Fruit fly (Drosophila melanogaster) whole organism, adult: Measurements from ENCODE around the gene CG6885.

Experiments used
- CG11617 ChIP-seq: fragments of 200-800 bp; sonication (Bioruptor generic); optimal IDR thresholded peaks from 2 replicates; lab custom pipeline; 2017; ENCODE audit warnings: mild to moderate bottlenecking, missing biosample characterization, missing genetic modification reagents, missing genetic modification characterization
- CG12768 ChIP-seq: fragments of 200-800 bp; sonication (Bioruptor generic); optimal IDR thresholded peaks from 2 replicates; lab custom pipeline; 2017; ENCODE audit warnings: missing biosample characterization, missing genetic modification characterization, mild to moderate bottlenecking, moderate library complexity, missing genetic modification reagents
- CG14711 ChIP-seq: fragments of 200-800 bp; sonication (Bioruptor generic); optimal IDR thresholded peaks from 2 replicates; lab custom pipeline; 2018; ENCODE audit warnings: missing biosample characterization, mild to moderate bottlenecking, missing genetic modification characterization, moderate library complexity
- CG1620 ChIP-seq: fragments of 200-800 bp; sonication (Bioruptor generic); optimal IDR thresholded peaks from 2 replicates; lab custom pipeline; 2016; ENCODE audit warnings: missing biosample characterization, missing genetic modification characterization
- CG33017 ChIP-seq: fragments of 200-800 bp; sonication (Bioruptor generic); optimal IDR thresholded peaks from 2 replicates; lab custom pipeline; 2018; ENCODE audit warnings: missing biosample characterization, mild to moderate bottlenecking, missing genetic modification characterization, moderate library complexity
- CG5204 ChIP-seq: fragments of 200-800 bp; sonication (Bioruptor generic); optimal IDR thresholded peaks from 2 replicates; lab custom pipeline; 2016; ENCODE audit warnings: missing biosample characterization, missing genetic modification characterization
- CG7045 ChIP-seq: fragments of 200-800 bp; sonication (Bioruptor generic); optimal IDR thresholded peaks from 2 replicates; lab custom pipeline; 2017; ENCODE audit warnings: missing biosample characterization, mild to moderate bottlenecking, missing genetic modification characterization
- CG7101 ChIP-seq: fragments of 200-800 bp; sonication (Bioruptor generic); optimal IDR thresholded peaks from 2 replicates; lab custom pipeline; 2018; ENCODE audit warnings: missing biosample characterization, mild to moderate bottlenecking, missing genetic modification characterization, moderate library complexity
- Clk ChIP-seq: fragments of 200-800 bp; sonication (Bioruptor generic); optimal IDR thresholded peaks from 2 replicates; lab custom pipeline; 2017; ENCODE audit warnings: missing biosample characterization, missing genetic modification characterization
- Crg-1 ChIP-seq: fragments of 200-800 bp; sonication (Bioruptor generic); optimal IDR thresholded peaks from 2 replicates; lab custom pipeline; 2016; ENCODE audit warnings: missing biosample characterization, missing genetic modification characterization
- Hr96 ChIP-seq: fragments of 200-800 bp; sonication (Bioruptor generic); optimal IDR thresholded peaks from 2 replicates; lab custom pipeline; 2016; ENCODE audit warnings: missing biosample characterization, missing genetic modification characterization
- Mnt ChIP-seq: fragments of 200-800 bp; sonication (Bioruptor generic); optimal IDR thresholded peaks from 2 replicates; lab custom pipeline; 2016; ENCODE audit warnings: missing biosample characterization, mild to moderate bottlenecking, missing genetic modification characterization
- bab1 ChIP-seq: fragments of 200-800 bp; sonication (Bioruptor generic); optimal IDR thresholded peaks from 3 replicates; lab custom pipeline; 2019; ENCODE audit warnings: missing biosample characterization, mild to moderate bottlenecking, missing genetic modification characterization, moderate library complexity
- cic ChIP-seq: fragments of 200-800 bp; sonication (Bioruptor generic); optimal IDR thresholded peaks from 2 replicates; lab custom pipeline; 2017; ENCODE audit warnings: missing biosample characterization, mild to moderate bottlenecking, missing genetic modification characterization, moderate library complexity
- cnc ChIP-seq, 2 experiments: fragments of >200 bp; optimal IDR thresholded peaks; 2 replicates each; lab custom pipeline; 2017
- kay ChIP-seq: fragments of 200-800 bp; sonication (Bioruptor generic); peaks from one replicate; lab custom pipeline; 2016; ENCODE audit warnings: missing biosample characterization, missing genetic modification characterization, borderline replicate concordance
- ovo ChIP-seq: fragments of 200-800 bp; sonication (Bioruptor generic); optimal IDR thresholded peaks from 2 replicates; lab custom pipeline; 2016; ENCODE audit warnings: missing biosample characterization, missing genetic modification characterization
- pad ChIP-seq: fragments of 200-800 bp; sonication (Bioruptor generic); optimal IDR thresholded peaks from 3 replicates; lab custom pipeline; 2017; ENCODE audit warnings: missing biosample characterization, missing genetic modification characterization, mild to moderate bottlenecking, moderate library complexity, missing genetic modification reagents
- tj ChIP-seq: fragments of 200-800 bp; sonication (Bioruptor generic); optimal IDR thresholded peaks from 3 replicates; lab custom pipeline; 2017; ENCODE audit warnings: missing biosample characterization, mild to moderate bottlenecking, missing genetic modification characterization, moderate library complexity
- toe ChIP-seq: fragments of 200-800 bp; sonication (Bioruptor generic); optimal IDR thresholded peaks from 2 replicates; lab custom pipeline; 2016; ENCODE audit warnings: missing biosample characterization, missing genetic modification characterization

The CG6885 gene

dm6 chr3L:18745647-18746046 is 1.4 kb downstream of the CG6885 start, which contains the start of gene MED11:
Gene MED11 (plus strand): TSS chr3L:18745856.
- TF ChIP-seq kay (peak; percentile 37), Clk (GFP tag; lab: Kevin White, UChicago) (no peak), CG5204 (GFP tag; lab: Kevin White, UChicago) (no peak), ovo (GFP tag; lab: Kevin White, UChicago) (no peak)

- TF ChIP-seq CG7101 (tag; lab: Kevin White, UChicago) (no peak), tj (GFP tag; lab: Kevin White, UChicago) (no peak), Crg-1 (no peak)
Observed at dm6 chr3L:18746169-18746568, 1.9 kb downstream of the CG6885 start.

dm6 chr3L:18747953-18748756 is 3.9 kb downstream of the CG6885 start, which contains the start of the genes Nufip and Atg3:
Gene Nufip (minus strand): TSS chr3L:18748367.
Gene Atg3 (plus strand): TSS chr3L:18748687.
- TF ChIP-seq bab1 (GFP tag; lab: Kevin White, UChicago) (peak; percentile 15), Mnt (GFP tag; lab: Kevin White, UChicago) (peak; percentile 73), CG7045 (peak; percentile 10), CG14711 (tag; lab: Kevin White, UChicago) (peak; percentile 19), toe (no peak), CG12768 (GFP tag; lab: Kevin White, UChicago) (no peak), CG7101 (tag; lab: Kevin White, UChicago) (peak; percentile 42), cnc (optimal IDR thresholded peaks at IDR 0.05; lab: Kevin White, UChicago) (no peak), Hr96 (no peak), CG33017 (tag; lab: Kevin White, UChicago) (peak; percentile 37), pad (GFP tag; lab: Kevin White, UChicago) (peak; percentile 28), CG11617 (GFP tag; lab: Kevin White, UChicago) (peak; percentile 45), CG1620 (GFP tag; lab: Kevin White, UChicago) (peak; percentile 9), kay (peak; percentile 91), tj (GFP tag; lab: Kevin White, UChicago) (peak; percentile 38), Crg-1 (no peak), ovo (GFP tag; lab: Kevin White, UChicago) (peak; percentile 70), cic (GFP tag; lab: Kevin White, UChicago) (peak; percentile 18)

- TF ChIP-seq ovo (GFP tag; lab: Kevin White, UChicago) (no peak), pad (GFP tag; lab: Kevin White, UChicago) (no peak), cic (GFP tag; lab: Kevin White, UChicago) (no peak), CG5204 (GFP tag; lab: Kevin White, UChicago) (no peak), cnc (optimal IDR thresholded peaks at IDR 0.05; lab: Kevin White, UChicago) (no peak), Clk (GFP tag; lab: Kevin White, UChicago) (no peak), Mnt (GFP tag; lab: Kevin White, UChicago) (no peak), Hr96 (no peak), tj (GFP tag; lab: Kevin White, UChicago) (no peak), CG14711 (tag; lab: Kevin White, UChicago) (no peak), CG33017 (tag; lab: Kevin White, UChicago) (no peak), kay (no peak), toe (no peak), CG1620 (GFP tag; lab: Kevin White, UChicago) (no peak), CG12768 (GFP tag; lab: Kevin White, UChicago) (no peak), CG7045 (no peak)
Observed at dm6 chr3L:18749807-18750206, 5.5 kb downstream of the CG6885 start.

- TF ChIP-seq cic (GFP tag; lab: Kevin White, UChicago) (no peak), CG1620 (GFP tag; lab: Kevin White, UChicago) (no peak), pad (GFP tag; lab: Kevin White, UChicago) (no peak), bab1 (GFP tag; lab: Kevin White, UChicago) (no peak), Crg-1 (no peak), kay (no peak), Mnt (GFP tag; lab: Kevin White, UChicago) (no peak), ovo (GFP tag; lab: Kevin White, UChicago) (no peak), CG7101 (tag; lab: Kevin White, UChicago) (no peak), CG33017 (tag; lab: Kevin White, UChicago) (no peak), tj (GFP tag; lab: Kevin White, UChicago) (no peak), CG5204 (GFP tag; lab: Kevin White, UChicago) (no peak), CG14711 (tag; lab: Kevin White, UChicago) (no peak), cnc (optimal IDR thresholded peaks at IDR 0.05; lab: Kevin White, UChicago) (no peak), toe (no peak), Clk (GFP tag; lab: Kevin White, UChicago) (no peak), Hr96 (no peak), CG12768 (GFP tag; lab: Kevin White, UChicago) (no peak), CG7045 (no peak)
Observed at dm6 chr3L:18753827-18754226, 9.5 kb downstream of the CG6885 start.

- no peak for TF ChIP-seq Hr96
- peak; percentile 93 for TF ChIP-seq CG11617 (GFP tag; lab: Kevin White, UChicago)
- TF ChIP-seq CG33017 (tag; lab: Kevin White, UChicago), result peak; percentile 86
- TF ChIP-seq tj (GFP tag; lab: Kevin White, UChicago), result peak; percentile 58
- TF ChIP-seq pad (GFP tag; lab: Kevin White, UChicago), result peak; percentile 39
- TF ChIP-seq CG7045, result peak; percentile 95
- TF ChIP-seq Crg-1, result peak; percentile 19
- peak; percentile 71 for TF ChIP-seq CG14711 (tag; lab: Kevin White, UChicago)
- TF ChIP-seq kay, result peak; percentile 84
- peak; percentile 85 for TF ChIP-seq Clk (GFP tag; lab: Kevin White, UChicago)
- TF ChIP-seq CG7101 (tag; lab: Kevin White, UChicago), result peak; percentile 84
- TF ChIP-seq CG12768 (GFP tag; lab: Kevin White, UChicago), result peak; percentile 91
- peak; percentile 69 for TF ChIP-seq cic (GFP tag; lab: Kevin White, UChicago)
- peak; percentile 69 for TF ChIP-seq Mnt (GFP tag; lab: Kevin White, UChicago)
- TF ChIP-seq CG1620 (GFP tag; lab: Kevin White, UChicago), result no peak
- no peak for TF ChIP-seq bab1 (GFP tag; lab: Kevin White, UChicago)
- TF ChIP-seq ovo (GFP tag; lab: Kevin White, UChicago), result peak; percentile 8
- TF ChIP-seq cnc (optimal IDR thresholded peaks at IDR 0.05; lab: Kevin White, UChicago), result no peak
- peak; percentile 85 for TF ChIP-seq toe
- TF ChIP-seq CG5204 (GFP tag; lab: Kevin White, UChicago), result no peak
Observed at dm6 chr3L:18756293-18756887, 12.1 kb downstream of the CG6885 start.
